Fruit fly (Drosophila melanogaster) whole organism, prepupa: Measurements from ENCODE around the gene rdog.
A peak's percentile ranks its signal among the peaks of the same experiment; 100 is the strongest.

ENCODE experiments used
- Blimp-1 ChIP-seq: fragments of 200-800 bp; sonication (Bioruptor generic); optimal IDR thresholded peaks from 3 replicates; lab custom pipeline; 2017; ENCODE audit warnings: missing biosample characterization, missing genetic modification characterization, mild to moderate bottlenecking, moderate library complexity, missing genetic modification reagents
- CG10631 ChIP-seq: fragments of 200-800 bp; sonication (Bioruptor generic); optimal IDR thresholded peaks from 2 replicates; lab custom pipeline; 2016; ENCODE audit warnings: missing biosample characterization, missing genetic modification characterization
- CG11762 ChIP-seq: fragments of 200-800 bp; sonication (Bioruptor generic); optimal IDR thresholded peaks from 3 replicates; lab custom pipeline; 2016; ENCODE audit warnings: missing biosample characterization, missing genetic modification characterization; ENCODE audit not compliant: insufficient read depth
- CG11902 ChIP-seq: fragments of 200-800 bp; sonication (Bioruptor generic); optimal IDR thresholded peaks from 3 replicates; lab custom pipeline; 2016; ENCODE audit warnings: missing biosample characterization, missing genetic modification characterization
- CG15336 ChIP-seq: fragments of 200-800 bp; sonication (Bioruptor generic); IDR thresholded peaks from 2 replicates; pipeline ENCODE4 v1.3.6; 2022; ENCODE audit warnings: missing biosample characterization, missing genetic modification characterization
- CG1621 ChIP-seq: fragments of 200-800 bp; sonication (Bioruptor generic); optimal IDR thresholded peaks from 3 replicates; lab custom pipeline; 2018; ENCODE audit warnings: missing biosample characterization, mild to moderate bottlenecking, missing genetic modification characterization
- CG3032 ChIP-seq: fragments of 200-800 bp; optimal IDR thresholded peaks from 2 replicates; lab custom pipeline; 2019; ENCODE audit warnings: missing biosample characterization, mild to moderate bottlenecking, missing genetic modification characterization, moderate library complexity
- CG31627 ChIP-seq: fragments of 200-800 bp; sonication (Bioruptor generic); optimal IDR thresholded peaks from 3 replicates; lab custom pipeline; 2016; ENCODE audit warnings: missing biosample characterization, missing genetic modification characterization
- CG34406 ChIP-seq: fragments of 200-800 bp; sonication (Bioruptor generic); optimal IDR thresholded peaks from 3 replicates; lab custom pipeline; 2016; ENCODE audit warnings: missing biosample characterization, missing genetic modification characterization
- CG3919 ChIP-seq: fragments of 200-800 bp; sonication (Bioruptor generic); optimal IDR thresholded peaks from 3 replicates; lab custom pipeline; 2016; ENCODE audit warnings: missing biosample characterization, missing genetic modification characterization
- CG6163 ChIP-seq: fragments of 200-800 bp; sonication (Bioruptor generic); IDR thresholded peaks from 3 replicates; pipeline ENCODE4 v1.3.6; 2022; ENCODE audit warnings: missing biosample characterization, missing genetic modification characterization
- CG6276 ChIP-seq: fragments of 200-800 bp; sonication (Bioruptor generic); optimal IDR thresholded peaks from 2 replicates; lab custom pipeline; 2017; ENCODE audit warnings: missing biosample characterization, mild to moderate bottlenecking, missing genetic modification characterization
- CG6792 ChIP-seq: fragments of 200-800 bp; sonication (Bioruptor generic); optimal IDR thresholded peaks from 3 replicates; lab custom pipeline; 2016; ENCODE audit warnings: missing biosample characterization, missing genetic modification characterization
- CG6854 ChIP-seq: fragments of 200-800 bp; sonication (Bioruptor generic); optimal IDR thresholded peaks from 2 replicates; lab custom pipeline; 2017; ENCODE audit warnings: missing biosample characterization, mild to moderate bottlenecking, missing genetic modification characterization
- CG7368 ChIP-seq: fragments of 200-800 bp; sonication (Bioruptor generic); optimal IDR thresholded peaks from 3 replicates; lab custom pipeline; 2016; ENCODE audit warnings: missing biosample characterization, missing genetic modification characterization
- CG8119 ChIP-seq: fragments of 200-800 bp; sonication (Bioruptor generic); IDR thresholded peaks from 3 replicates; pipeline ENCODE4 v1.3.6; 2022; ENCODE audit warnings: missing biosample characterization, missing genetic modification characterization
- CG9139 ChIP-seq: fragments of 200-800 bp; sonication (Bioruptor generic); optimal IDR thresholded peaks from 3 replicates; lab custom pipeline; 2017; ENCODE audit warnings: missing biosample characterization, mild to moderate bottlenecking, missing genetic modification characterization
- Eip75B ChIP-seq: fragments of 200-800 bp; sonication (Bioruptor generic); optimal IDR thresholded peaks from 3 replicates; lab custom pipeline; 2016; ENCODE audit warnings: missing biosample characterization, missing genetic modification characterization
- Eip78C ChIP-seq: fragments of 200-800 bp; sonication (Bioruptor generic); peaks from one replicate; lab custom pipeline; 2016; ENCODE audit warnings: missing biosample characterization, missing genetic modification characterization
- Eip93F ChIP-seq: fragments of 200-800 bp; sonication (Bioruptor generic); optimal IDR thresholded peaks from 2 replicates; lab custom pipeline; 2016; ENCODE audit warnings: missing biosample characterization, mild to moderate bottlenecking, missing genetic modification characterization
- Ets21C ChIP-seq: fragments of 200-800 bp; sonication (Bioruptor generic); optimal IDR thresholded peaks from 3 replicates; lab custom pipeline; 2016; ENCODE audit warnings: missing biosample characterization, missing genetic modification characterization
- Ets96B ChIP-seq: fragments of 200-800 bp; optimal IDR thresholded peaks from 2 replicates; lab custom pipeline; 2019; ENCODE audit warnings: missing biosample characterization, mild to moderate bottlenecking, missing genetic modification characterization, moderate library complexity
- Gug ChIP-seq: fragments of 200-800 bp; sonication (Bioruptor generic); IDR thresholded peaks from 2 replicates; pipeline ENCODE4 v1.3.6; 2022; ENCODE audit warnings: missing biosample characterization, missing genetic modification characterization
- Hr38 ChIP-seq: sonication (Bioruptor generic); optimal IDR thresholded peaks from 2 replicates; lab custom pipeline; 2016; ENCODE audit warnings: missing biosample characterization, missing genetic modification characterization
- Hr39 ChIP-seq: fragments of 200-800 bp; sonication (Bioruptor generic); optimal IDR thresholded peaks from 2 replicates; lab custom pipeline; 2016; ENCODE audit warnings: missing biosample characterization, missing genetic modification characterization
- Hr4 ChIP-seq: fragments of 200-800 bp; sonication (Bioruptor generic); optimal IDR thresholded peaks from 3 replicates; lab custom pipeline; 2016; ENCODE audit warnings: missing biosample characterization, missing genetic modification characterization
- Met ChIP-seq: fragments of 200-800 bp; sonication (Bioruptor generic); optimal IDR thresholded peaks from 3 replicates; lab custom pipeline; 2016; ENCODE audit warnings: missing biosample characterization, missing genetic modification characterization
- Smox ChIP-seq: fragments of 200-800 bp; sonication (Bioruptor generic); optimal IDR thresholded peaks from 3 replicates; lab custom pipeline; 2016; ENCODE audit warnings: missing biosample characterization, missing genetic modification characterization
- Sox14 ChIP-seq: fragments of 200-800 bp; sonication (Bioruptor generic); optimal IDR thresholded peaks from 3 replicates; lab custom pipeline; 2016; ENCODE audit warnings: missing biosample characterization, missing genetic modification characterization
- Sox15 ChIP-seq: fragments of 200-800 bp; sonication (Bioruptor generic); optimal IDR thresholded peaks from 3 replicates; lab custom pipeline; 2016; ENCODE audit warnings: missing biosample characterization, missing genetic modification characterization
- achi ChIP-seq: fragments of 200-800 bp; sonication (Bioruptor generic); optimal IDR thresholded peaks from 3 replicates; lab custom pipeline; 2016; ENCODE audit warnings: missing biosample characterization, missing genetic modification characterization
- acj6 ChIP-seq: fragments of 200-800 bp; sonication (Bioruptor generic); optimal IDR thresholded peaks from 3 replicates; lab custom pipeline; 2016; ENCODE audit warnings: missing biosample characterization, missing genetic modification characterization
- cyc ChIP-seq: fragments of 200-800 bp; sonication (Bioruptor generic); optimal IDR thresholded peaks from 3 replicates; lab custom pipeline; 2016; ENCODE audit warnings: missing biosample characterization, missing genetic modification characterization
- dac ChIP-seq: fragments of 200-800 bp; sonication (Bioruptor generic); optimal IDR thresholded peaks from 2 replicates; lab custom pipeline; 2017; ENCODE audit warnings: missing biosample characterization, mild to moderate bottlenecking, missing genetic modification characterization
- dsx ChIP-seq: fragments of 200-800 bp; optimal IDR thresholded peaks from 3 replicates; lab custom pipeline; 2019; ENCODE audit warnings: missing biosample characterization, mild to moderate bottlenecking, missing genetic modification characterization, moderate library complexity; ENCODE audit not compliant: poor library complexity, severe bottlenecking
- eg ChIP-seq: fragments of 200-800 bp; sonication (Bioruptor generic); IDR thresholded peaks from 3 replicates; pipeline ENCODE4 v1.3.6; 2022; ENCODE audit warnings: missing biosample characterization, missing genetic modification characterization
- esn ChIP-seq: fragments of 200-800 bp; sonication (Bioruptor generic); optimal IDR thresholded peaks from 2 replicates; lab custom pipeline; 2016; ENCODE audit warnings: missing biosample characterization, mild to moderate bottlenecking, missing genetic modification characterization, moderate library complexity
- fd59A ChIP-seq: fragments of 200-800 bp; sonication (Bioruptor generic); optimal IDR thresholded peaks from 2 replicates; lab custom pipeline; 2017; ENCODE audit warnings: missing biosample characterization, mild to moderate bottlenecking, missing genetic modification characterization, missing genetic modification reagents
- fd85E ChIP-seq: fragments of 200-800 bp; sonication (Bioruptor generic); optimal IDR thresholded peaks from 3 replicates; lab custom pipeline; 2016; ENCODE audit warnings: missing biosample characterization, missing genetic modification characterization
- fkh ChIP-seq: fragments of 200-800 bp; sonication (Bioruptor generic); optimal IDR thresholded peaks from 3 replicates; lab custom pipeline; 2017; ENCODE audit warnings: missing biosample characterization, mild to moderate bottlenecking, missing genetic modification characterization, moderate library complexity
- lz ChIP-seq: fragments of 200-800 bp; sonication (Bioruptor generic); optimal IDR thresholded peaks from 3 replicates; lab custom pipeline; 2016; ENCODE audit warnings: missing biosample characterization, missing genetic modification characterization
- net ChIP-seq: fragments of 200-800 bp; sonication (Bioruptor generic); optimal IDR thresholded peaks from 3 replicates; lab custom pipeline; 2016; ENCODE audit warnings: missing biosample characterization, missing genetic modification characterization
- salr ChIP-seq, 2 experiments: fragments of 200-800 bp; sonication (Bioruptor generic); optimal IDR thresholded peaks; 3 replicates each; lab custom pipeline; 2016 to 2018; ENCODE audit warnings: missing biosample characterization in 2 of 2, missing genetic modification characterization in 2 of 2, mild to moderate bottlenecking in 1 of 2
- spab ChIP-seq: fragments of 200-800 bp; sonication (Bioruptor generic); optimal IDR thresholded peaks from 2 replicates; lab custom pipeline; 2017; ENCODE audit warnings: missing biosample characterization, mild to moderate bottlenecking, missing genetic modification characterization, missing genetic modification reagents
- ss ChIP-seq, 2 experiments: fragments of 200-800 bp; sonication (Bioruptor generic); optimal IDR thresholded peaks; 2 replicates in 1 of 2; 3 replicates in 1 of 2; lab custom pipeline; 2017 to 2018; ENCODE audit warnings: mild to moderate bottlenecking in 2 of 2, missing biosample characterization in 2 of 2, missing genetic modification characterization in 2 of 2, moderate library complexity in 1 of 2
- svp ChIP-seq: fragments of 200-800 bp; sonication (Bioruptor generic); peaks from one replicate; lab custom pipeline; 2016; ENCODE audit warnings: missing biosample characterization, missing genetic modification characterization
- topi ChIP-seq: fragments of 200-800 bp; sonication (Bioruptor generic); optimal IDR thresholded peaks from 3 replicates; lab custom pipeline; 2016; ENCODE audit warnings: missing biosample characterization, missing genetic modification characterization

Gene rdog

DNA sequence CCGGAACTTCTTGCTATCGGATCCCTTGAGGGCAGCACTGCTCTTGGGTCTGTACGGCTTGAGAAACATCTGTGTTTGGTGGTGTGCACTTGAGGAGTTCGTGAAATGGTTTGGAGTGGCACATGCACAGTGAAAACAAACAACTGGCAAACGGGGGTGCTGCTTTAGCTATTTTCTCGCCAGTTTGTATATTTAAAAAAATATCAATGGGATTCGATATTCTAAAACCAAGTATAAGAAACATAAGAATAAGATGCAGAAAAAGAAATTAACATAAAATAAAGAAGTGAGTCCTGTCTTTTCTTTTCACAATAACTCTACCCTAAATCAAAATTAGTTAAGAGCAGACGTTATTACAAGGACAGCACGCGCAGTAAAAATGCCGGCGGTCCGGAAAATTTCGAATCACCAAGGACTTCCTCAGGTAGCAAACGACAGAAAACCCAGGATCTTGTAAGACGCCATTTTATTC is 6.3 kb upstream of the rdog start, which contains the start of gene eIF2D:
TSS of gene eIF2D (minus strand) at position 174 of the 472 bp plus-strand sequence.
- no peak for TF ChIP-seq CG9139 (GFP tag; lab: Kevin White, UChicago)
- peak; percentile 7 for TF ChIP-seq fkh (GFP tag; lab: Kevin White, UChicago)
- peak; percentile 46 for TF ChIP-seq Ets96B (tag; lab: Kevin White, UChicago)
- no peak for TF ChIP-seq CG11762 (GFP tag; lab: Kevin White, UChicago)
- TF ChIP-seq Gug (GFP tag; lab: Robert Waterston, UW), result peak; percentile 41; the same call in 1 of the 2 replicates
- peak; percentile 55 for TF ChIP-seq acj6
- TF ChIP-seq eg (GFP tag; lab: Robert Waterston, UW), result peak; percentile 79
- no peak for TF ChIP-seq Eip93F (GFP tag; lab: Kevin White, UChicago)
- no peak for TF ChIP-seq Blimp-1 (GFP tag; lab: Kevin White, UChicago)
- TF ChIP-seq achi (GFP tag; lab: Kevin White, UChicago), result peak; percentile 64
- TF ChIP-seq CG31627 (GFP tag; lab: Kevin White, UChicago), result peak; percentile 62
- peak; percentile 64 for TF ChIP-seq net (GFP tag; lab: Kevin White, UChicago)
- TF ChIP-seq CG6792 (GFP tag; lab: Kevin White, UChicago), result peak; percentile 54
- peak; percentile 3 for TF ChIP-seq CG6854 (GFP tag; lab: Kevin White, UChicago)
- no peak for TF ChIP-seq dac (GFP tag; lab: Kevin White, UChicago)
- TF ChIP-seq Sox15 (GFP tag; lab: Kevin White, UChicago), result no peak
- TF ChIP-seq CG10631 (GFP tag; lab: Kevin White, UChicago), result no peak
- no peak for TF ChIP-seq Hr38 (GFP tag; lab: Kevin White, UChicago)
- peak; percentile 68 for TF ChIP-seq CG15336 (GFP tag; lab: Robert Waterston, UW)
- TF ChIP-seq CG11902 (GFP tag; lab: Kevin White, UChicago), result no peak
- no peak for TF ChIP-seq Smox (GFP tag; lab: Kevin White, UChicago)
- TF ChIP-seq esn (GFP tag; lab: Kevin White, UChicago), result peak; percentile 80
- no peak for TF ChIP-seq Ets21C (GFP tag; lab: Kevin White, UChicago)
- TF ChIP-seq ss (GFP tag; optimal IDR thresholded peaks at IDR 0.05; lab: Kevin White, UChicago), result peak in 1 of 2 experiments; percentile 33
- TF ChIP-seq lz (GFP tag; lab: Kevin White, UChicago), result peak; percentile 66
- no peak for TF ChIP-seq Met (GFP tag; lab: Kevin White, UChicago)
- TF ChIP-seq CG34406, result peak; percentile 28
- no peak for TF ChIP-seq Hr4 (GFP tag; lab: Kevin White, UChicago)
- no peak for TF ChIP-seq spab (GFP tag; lab: Kevin White, UChicago)
- TF ChIP-seq CG6163 (GFP tag; lab: Robert Waterston, UW), result peak; percentile 79
- peak; percentile 46 for TF ChIP-seq CG3919 (GFP tag; lab: Kevin White, UChicago)
- peak; percentile 43 for TF ChIP-seq Hr39 (GFP tag; lab: Kevin White, UChicago)
- TF ChIP-seq cyc (GFP tag; lab: Kevin White, UChicago), result peak; percentile 50
- TF ChIP-seq topi (GFP tag; lab: Kevin White, UChicago), result peak; percentile 67
- TF ChIP-seq fd85E, result no peak
- TF ChIP-seq CG3032 (tag; lab: Kevin White, UChicago), result peak; percentile 68
- TF ChIP-seq CG1621, result peak; percentile 13
- TF ChIP-seq dsx (GFP tag; lab: Kevin White, UChicago), result peak; percentile 26
- peak; percentile 63 for TF ChIP-seq Sox14 (GFP tag; lab: Kevin White, UChicago)
- peak; percentile 66; the same call in 2 of the 3 replicates for TF ChIP-seq CG8119 (GFP tag; lab: Robert Waterston, UW)
- TF ChIP-seq fd59A, result no peak
- peak; percentile 43 for TF ChIP-seq Eip75B
- TF ChIP-seq svp (GFP tag; lab: Kevin White, UChicago), result peak; percentile 86
- TF ChIP-seq Eip78C, result peak; percentile 86
- no peak for TF ChIP-seq salr (GFP tag; optimal IDR thresholded peaks at IDR 0.05; lab: Kevin White, UChicago)
- no peak for TF ChIP-seq CG6276 (GFP tag; lab: Kevin White, UChicago)
- no peak for TF ChIP-seq CG7368 (GFP tag; lab: Kevin White, UChicago)
- TF ChIP-seq, all 60 proteins: peak for 28
